Fruit fly (Drosophila melanogaster) whole organism, embryonic: ENCODE measurements around the gene Sfp65A.

Experiments used
- Asciz ChIP-seq: fragments of 200-800 bp; sonication (Bioruptor generic); optimal IDR thresholded peaks from 2 replicates; lab custom pipeline; 2017; ENCODE audit warnings: missing biosample characterization, mild to moderate bottlenecking, missing genetic modification characterization, missing genetic modification reagents
- CG10147 ChIP-seq: fragments of 200-800 bp; sonication (Bioruptor generic); optimal IDR thresholded peaks from 2 replicates; lab custom pipeline; 2019; ENCODE audit warnings: missing biosample characterization, mild to moderate bottlenecking, missing genetic modification characterization, moderate library complexity
- CG10543 ChIP-seq: fragments of 200-800 bp; sonication (Bioruptor generic); optimal IDR thresholded peaks from 3 replicates; lab custom pipeline; 2017; ENCODE audit warnings: missing biosample characterization, mild to moderate bottlenecking, missing genetic modification characterization, moderate library complexity
- CG11504 ChIP-seq: fragments of 200-800 bp; sonication (Bioruptor generic); optimal IDR thresholded peaks from 3 replicates; lab custom pipeline; 2019; ENCODE audit warnings: missing biosample characterization, mild to moderate bottlenecking, missing genetic modification characterization, moderate library complexity
- CG12071 ChIP-seq: fragments of 200-800 bp; sonication (Bioruptor generic); optimal IDR thresholded peaks from 3 replicates; lab custom pipeline; 2018; ENCODE audit warnings: missing biosample characterization, mild to moderate bottlenecking, missing genetic modification characterization
- CG14441 ChIP-seq: fragments of 200-800 bp; sonication (Bioruptor generic); IDR thresholded peaks from 2 replicates; pipeline ENCODE4 v1.3.6; 2022; ENCODE audit warnings: missing biosample characterization, missing genetic modification characterization
- CG15479 ChIP-seq: fragments of 200-800 bp; sonication (Bioruptor generic); optimal IDR thresholded peaks from 3 replicates; lab custom pipeline; 2019; ENCODE audit warnings: missing biosample characterization, mild to moderate bottlenecking, missing genetic modification characterization, moderate library complexity
- CG15514 ChIP-seq: fragments of 200-800 bp; sonication (Bioruptor generic); optimal IDR thresholded peaks from 3 replicates; lab custom pipeline; 2017; ENCODE audit warnings: missing biosample characterization, missing genetic modification characterization, mild to moderate bottlenecking, moderate library complexity, missing genetic modification reagents
- CG17359 ChIP-seq: fragments of 200-800 bp; sonication (Bioruptor generic); optimal IDR thresholded peaks from 3 replicates; lab custom pipeline; 2018; ENCODE audit warnings: missing biosample characterization, mild to moderate bottlenecking, missing genetic modification characterization, moderate library complexity
- CG17802 ChIP-seq: fragments of 200-800 bp; sonication (Bioruptor generic); optimal IDR thresholded peaks from 2 replicates; lab custom pipeline; 2018; ENCODE audit warnings: missing biosample characterization, mild to moderate bottlenecking, missing genetic modification characterization, moderate library complexity
- CG18476 ChIP-seq: fragments of 200-800 bp; sonication (Bioruptor generic); optimal IDR thresholded peaks from 2 replicates; lab custom pipeline; 2016; ENCODE audit warnings: missing biosample characterization, mild to moderate bottlenecking, missing genetic modification characterization
- CG18599 ChIP-seq: fragments of 200-800 bp; sonication (Bioruptor generic); optimal IDR thresholded peaks from 3 replicates; lab custom pipeline; 2017; ENCODE audit warnings: missing biosample characterization, missing genetic modification characterization, mild to moderate bottlenecking, moderate library complexity, missing genetic modification reagents
- CG2199 ChIP-seq: fragments of 200-800 bp; sonication (Bioruptor generic); IDR thresholded peaks from 3 replicates; pipeline ENCODE4 v1.3.6; 2022; ENCODE audit warnings: missing biosample characterization, missing genetic modification characterization
- CG2678 ChIP-seq: fragments of 200-800 bp; sonication (Bioruptor generic); optimal IDR thresholded peaks from 3 replicates; lab custom pipeline; 2019; ENCODE audit warnings: missing biosample characterization, mild to moderate bottlenecking, missing genetic modification characterization, moderate library complexity
- CG2712 ChIP-seq: fragments of 200-800 bp; optimal IDR thresholded peaks from 3 replicates; lab custom pipeline; 2019; ENCODE audit warnings: missing biosample characterization, mild to moderate bottlenecking, missing genetic modification characterization, moderate library complexity
- CG2889 ChIP-seq: fragments of 200-800 bp; sonication (Bioruptor generic); IDR thresholded peaks from 3 replicates; pipeline ENCODE4 v1.3.6; 2022; ENCODE audit warnings: missing biosample characterization, missing genetic modification characterization
- CG32532 ChIP-seq: fragments of 200-800 bp; sonication (Bioruptor generic); IDR thresholded peaks from 2 replicates; pipeline ENCODE4 v1.3.6; 2022; ENCODE audit warnings: missing biosample characterization, missing genetic modification characterization
- CG4707 ChIP-seq: fragments of 200-800 bp; sonication (Bioruptor generic); optimal IDR thresholded peaks from 2 replicates; lab custom pipeline; 2018; ENCODE audit warnings: missing biosample characterization, mild to moderate bottlenecking, missing genetic modification characterization, moderate library complexity
- CG4730 ChIP-seq: fragments of 200-800 bp; sonication (Bioruptor generic); IDR thresholded peaks from 2 replicates; pipeline ENCODE4 v1.3.6; 2022; ENCODE audit warnings: missing biosample characterization, missing genetic modification characterization
- CG5245 ChIP-seq: fragments of 200-800 bp; sonication (Bioruptor generic); optimal IDR thresholded peaks from 3 replicates; lab custom pipeline; 2016; ENCODE audit warnings: missing biosample characterization, missing genetic modification characterization
- CG7271 ChIP-seq: fragments of 200-800 bp; sonication (Bioruptor generic); optimal IDR thresholded peaks from 2 replicates; lab custom pipeline; 2018; ENCODE audit warnings: missing biosample characterization, mild to moderate bottlenecking, missing genetic modification characterization, moderate library complexity
- CG8359 ChIP-seq: fragments of 200-800 bp; sonication (Bioruptor generic); optimal IDR thresholded peaks from 2 replicates; lab custom pipeline; 2017; ENCODE audit warnings: missing biosample characterization, mild to moderate bottlenecking, missing genetic modification characterization, borderline replicate concordance
- CG8478 ChIP-seq: fragments of >200 bp; optimal IDR thresholded peaks from 2 replicates; lab custom pipeline; 2018
- CG9932 ChIP-seq: fragments of 200-800 bp; sonication (Bioruptor generic); IDR thresholded peaks from 2 replicates; pipeline ENCODE4 v1.3.6; 2022; ENCODE audit warnings: missing biosample characterization, missing genetic modification characterization
- Dfd ChIP-seq, 2 experiments: fragments of >200 bp; optimal IDR thresholded peaks; 2 replicates each; lab custom pipeline; 2017; ENCODE audit warnings: missing biosample characterization in 2 of 2, missing genetic modification characterization in 2 of 2
- Dref ChIP-seq: fragments of 200-800 bp; sonication (Bioruptor generic); IDR thresholded peaks from 2 replicates; pipeline ENCODE4 v1.3.6; 2022; ENCODE audit warnings: missing biosample characterization, missing genetic modification characterization
- Eip74EF ChIP-seq, 2 experiments: fragments of 200-800 bp in 1 of 2; fragments of >200 bp in 1 of 2; sonication (Bioruptor generic) in 1 of 2; optimal IDR thresholded peaks; 2 replicates each; lab custom pipeline; 2017 to 2019; ENCODE audit warnings: missing biosample characterization in 2 of 2, missing genetic modification characterization in 2 of 2, mild to moderate bottlenecking in 1 of 2, moderate library complexity in 1 of 2
- Ets65A ChIP-seq: fragments of 200-800 bp; sonication (Bioruptor generic); peaks from one replicate; lab custom pipeline; 2016; ENCODE audit warnings: missing biosample characterization, missing genetic modification characterization
- Fer2 ChIP-seq: fragments of 200-800 bp; sonication (Bioruptor generic); optimal IDR thresholded peaks from 2 replicates; lab custom pipeline; 2018; ENCODE audit warnings: missing biosample characterization, mild to moderate bottlenecking, missing genetic modification characterization, moderate library complexity
- Hmr ChIP-seq: fragments of 200-800 bp; sonication (Bioruptor generic); optimal IDR thresholded peaks from 3 replicates; lab custom pipeline; 2017; ENCODE audit warnings: mild to moderate bottlenecking, missing biosample characterization, missing genetic modification reagents, missing genetic modification characterization
- Med ChIP-seq: fragments of 200-800 bp; sonication (Bioruptor generic); peaks from one replicate; lab custom pipeline; 2016; ENCODE audit warnings: missing biosample characterization, missing genetic modification characterization, mild to moderate bottlenecking, inconsistent platforms, moderate library complexity
- PHDP ChIP-seq: fragments of 200-800 bp; sonication (Bioruptor generic); optimal IDR thresholded peaks from 3 replicates; lab custom pipeline; 2018; ENCODE audit warnings: missing biosample characterization, mild to moderate bottlenecking, missing genetic modification characterization, moderate library complexity
- Rfx ChIP-seq: fragments of 200-800 bp; sonication (Bioruptor generic); IDR thresholded peaks from 2 replicates; pipeline ENCODE4 v1.3.6; 2022; ENCODE audit warnings: missing biosample characterization, missing genetic modification characterization
- Rx ChIP-seq: fragments of 200-800 bp; sonication (Bioruptor generic); IDR thresholded peaks from 2 replicates; pipeline ENCODE4 v1.3.6; 2022; ENCODE audit warnings: missing biosample characterization, missing genetic modification characterization
- Taf1 ChIP-seq: fragments of 200-800 bp; sonication (Bioruptor generic); IDR thresholded peaks from 2 replicates; pipeline ENCODE4 v1.3.6; 2022; ENCODE audit warnings: missing biosample characterization, missing genetic modification characterization
- Usf ChIP-seq: fragments of 200-800 bp; sonication (Bioruptor generic); optimal IDR thresholded peaks from 2 replicates; lab custom pipeline; 2017; ENCODE audit warnings: missing genotype, missing biosample characterization, missing genetic modification characterization
- Vsx1 ChIP-seq: fragments of 200-800 bp; sonication (Bioruptor generic); optimal IDR thresholded peaks from 2 replicates; lab custom pipeline; 2017; ENCODE audit warnings: missing biosample characterization, mild to moderate bottlenecking, missing genetic modification characterization, missing genetic modification reagents
- bowl ChIP-seq: fragments of 200-800 bp; sonication (Bioruptor generic); IDR thresholded peaks from 2 replicates; pipeline ENCODE4 v1.3.6; 2022; ENCODE audit warnings: missing biosample characterization, missing genetic modification characterization
- fd102C ChIP-seq: fragments of 200-800 bp; sonication (Bioruptor generic); optimal IDR thresholded peaks from 2 replicates; lab custom pipeline; 2018; ENCODE audit warnings: missing biosample characterization, mild to moderate bottlenecking, missing genetic modification characterization, moderate library complexity
- hb ChIP-seq: fragments of 200-800 bp; sonication (Bioruptor generic); IDR thresholded peaks from 3 replicates; pipeline ENCODE4 v1.3.6; 2022; ENCODE audit warnings: missing biosample characterization, missing genetic modification characterization; ENCODE audit not compliant: partially characterized antibody
- kay ChIP-seq: fragments of 200-800 bp; sonication (Bioruptor generic); optimal IDR thresholded peaks from 2 replicates; lab custom pipeline; 2016; ENCODE audit warnings: missing biosample characterization, missing genetic modification characterization
- lmd ChIP-seq: fragments of 200-800 bp; sonication (Bioruptor generic); IDR thresholded peaks from 2 replicates; pipeline ENCODE4 v1.3.6; 2022; ENCODE audit warnings: missing biosample characterization, missing genetic modification characterization
- row ChIP-seq: fragments of 200-800 bp; sonication (Bioruptor generic); IDR thresholded peaks from 3 replicates; pipeline ENCODE4 v1.3.6; 2022; ENCODE audit warnings: missing biosample characterization, missing genetic modification characterization
- sens ChIP-seq: fragments of 200-800 bp; sonication (Bioruptor generic); peaks from one replicate; lab custom pipeline; 2016; ENCODE audit warnings: missing biosample characterization, missing genetic modification characterization
- sisA ChIP-seq: fragments of 200-800 bp; sonication (Bioruptor generic); IDR thresholded peaks from 2 replicates; pipeline ENCODE4 v1.3.6; 2022; ENCODE audit warnings: missing biosample characterization, missing genetic modification characterization
- slbo ChIP-seq: fragments of 200-800 bp; sonication (Bioruptor generic); IDR thresholded peaks from 2 replicates; pipeline ENCODE4 v1.3.6; 2022; ENCODE audit warnings: missing biosample characterization, missing genetic modification characterization
- sob ChIP-seq: fragments of 200-800 bp; sonication (Bioruptor generic); IDR thresholded peaks from 2 replicates; pipeline ENCODE4 v1.3.6; 2022; ENCODE audit warnings: missing biosample characterization, missing genetic modification characterization
- sqz ChIP-seq: fragments of 200-800 bp; sonication (Bioruptor generic); optimal IDR thresholded peaks from 3 replicates; lab custom pipeline; 2018; ENCODE audit warnings: missing biosample characterization, mild to moderate bottlenecking, missing genetic modification characterization
- tup ChIP-seq: fragments of 200-800 bp; sonication (Bioruptor generic); optimal IDR thresholded peaks from 2 replicates; lab custom pipeline; 2016; ENCODE audit warnings: missing biosample characterization, mild to moderate bottlenecking, missing genetic modification characterization, moderate library complexity

Gene Sfp65A

dm6 chr3L:6338306-6338705, 11.8 kb upstream of the Sfp65A start (continued):
- no peak for TF ChIP-seq kay
- peak; percentile 52 for TF ChIP-seq sens (GFP tag; lab: Kevin White, UChicago)
- no peak for TF ChIP-seq bowl (GFP tag; lab: Robert Waterston, UW)
- TF ChIP-seq CG15479 = no peak
- TF ChIP-seq lmd (GFP tag; lab: Robert Waterston, UW) = peak; percentile 24; the same call in 1 of the 2 replicates
- peak; percentile 9 for TF ChIP-seq CG17359 (tag; lab: Kevin White, UChicago)
- no peak for TF ChIP-seq CG9932 (GFP tag; lab: Robert Waterston, UW)
- 0 out of 2 replicates have a peak, but pooled peaks have one; percentile 38 for TF ChIP-seq slbo (GFP tag; lab: Robert Waterston, UW)
- no peak for TF ChIP-seq CG4730 (GFP tag; lab: Robert Waterston, UW)
- TF ChIP-seq Med (GFP tag; lab: Kevin White, UChicago) = peak; percentile 64
- peak; percentile 28 for TF ChIP-seq CG2678
- TF ChIP-seq Rfx (GFP tag; lab: Robert Waterston, UW) = peak; percentile 16; the same call in 1 of the 2 replicates
- no peak for TF ChIP-seq Vsx1 (GFP tag; lab: Kevin White, UChicago)
- TF ChIP-seq CG18599 (GFP tag; lab: Kevin White, UChicago) = peak; percentile 52
- peak; percentile 27 for TF ChIP-seq CG2712
- 0 out of 2 replicates have a peak, but pooled peaks have one; percentile 5 for TF ChIP-seq Taf1 (GFP tag; lab: Robert Waterston, UW)
- peak; percentile 9 for TF ChIP-seq PHDP (tag; lab: Kevin White, UChicago)
- TF ChIP-seq CG10543 (GFP tag; lab: Kevin White, UChicago) = no peak
- 0 out of 2 replicates have a peak, but pooled peaks have one; percentile 8 for TF ChIP-seq Rx (GFP tag; lab: Robert Waterston, UW)
- peak; percentile 25 for TF ChIP-seq CG15514 (GFP tag; lab: Kevin White, UChicago)
- TF ChIP-seq CG17802 (tag; lab: Kevin White, UChicago) = no peak
- peak; percentile 42; the same call in 2 of the 3 replicates for TF ChIP-seq row
- peak; percentile 30 for TF ChIP-seq Hmr (GFP tag; lab: Kevin White, UChicago)
- TF ChIP-seq CG14441 = 0 out of 2 replicates have a peak, but pooled peaks have one; percentile 7
- TF ChIP-seq CG12071 = no peak

DNA sequence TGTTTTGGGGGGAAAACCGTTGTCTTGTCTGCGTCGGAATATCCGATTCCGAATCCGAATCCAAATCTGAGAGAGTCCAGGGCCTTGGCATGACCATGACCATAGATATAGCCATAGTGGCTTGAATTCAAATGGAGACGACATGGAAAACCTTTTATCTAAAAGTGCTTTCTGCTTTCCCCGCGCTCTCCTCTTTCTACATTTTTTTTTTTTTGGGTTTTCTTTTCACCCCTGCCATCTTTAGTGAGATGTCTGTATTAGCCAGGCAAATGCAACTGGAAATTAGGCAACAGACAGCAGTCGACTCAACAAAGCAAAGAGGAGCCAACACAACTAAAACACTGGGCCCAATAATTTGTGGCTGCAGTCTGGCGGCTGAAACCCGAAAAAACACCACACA, 7.8 kb upstream of the Sfp65A start:
- TF ChIP-seq CG2199 (GFP tag; lab: Robert Waterston, UW) (peak; percentile 30; the same call in 1 of the 3 replicates), CG32532 (GFP tag; lab: Robert Waterston, UW) (no peak), sqz (GFP tag; lab: Kevin White, UChicago) (peak; percentile 91), CG11504 (no peak), tup (GFP tag; lab: Kevin White, UChicago) (peak; percentile 42), CG18599 (GFP tag; lab: Kevin White, UChicago) (no peak)

dm6 chr3L:6344243-6344642, 5.8 kb upstream of the Sfp65A start:
- TF ChIP-seq sisA (GFP tag; lab: Robert Waterston, UW) = no peak
- no peak for TF ChIP-seq Asciz (GFP tag; lab: Kevin White, UChicago)
- no peak for TF ChIP-seq CG2889 (GFP tag; lab: Robert Waterston, UW)
- no peak for TF ChIP-seq fd102C (GFP tag; lab: Kevin White, UChicago)
- TF ChIP-seq row = peak; percentile 33; the same call in 2 of the 3 replicates
- TF ChIP-seq Dref = no peak
- TF ChIP-seq sob (GFP tag; lab: Robert Waterston, UW) = no peak
- no peak for TF ChIP-seq Dfd (GFP tag; optimal IDR thresholded peaks at IDR 0.05; lab: Kevin White, UChicago)
- no peak for TF ChIP-seq hb
- no peak for TF ChIP-seq CG8478 (lab: Kevin White, UChicago)
- no peak for TF ChIP-seq Fer2 (tag; lab: Kevin White, UChicago)
- TF ChIP-seq CG4707 (GFP tag; lab: Kevin White, UChicago) = no peak
- TF ChIP-seq Eip74EF (GFP tag; optimal IDR thresholded peaks at IDR 0.05; lab: Kevin White, UChicago) = no peak
- no peak for TF ChIP-seq CG10147 (GFP tag; lab: Kevin White, UChicago)
- no peak for TF ChIP-seq CG8359
- TF ChIP-seq CG18476 (GFP tag; lab: Kevin White, UChicago) = no peak
- no peak for TF ChIP-seq CG5245 (GFP tag; lab: Kevin White, UChicago)
- no peak for TF ChIP-seq Ets65A (GFP tag; lab: Kevin White, UChicago)
- no peak for TF ChIP-seq CG7271
- no peak for TF ChIP-seq Usf (GFP tag; lab: Kevin White, UChicago)
